Worm (Caenorhabditis elegans) whole organism, L3 larva: ENCODE data around the gene M7.8.

Experiments used
- R02D3.7 ChIP-seq: fragments of 150-350 bp; optimal IDR thresholded peaks from 2 replicates; lab custom pipeline; 2014; ENCODE audit warnings: missing biosample characterization, missing genetic modification characterization
- ZK546.5 ChIP-seq: sonication (generic microtip); optimal IDR thresholded peaks from 2 replicates; lab custom pipeline; 2017; ENCODE audit warnings: missing biosample characterization, missing genetic modification characterization
- aly-2 ChIP-seq: fragments of 150-350 bp; optimal IDR thresholded peaks from 2 replicates; lab custom pipeline; 2014; ENCODE audit warnings: missing biosample characterization, missing genetic modification characterization
- ama-1 ChIP-seq: fragments of 150-350 bp; optimal IDR thresholded peaks from 2 replicates; lab custom pipeline; 2018
- ceh-16 ChIP-seq: sonication (generic microtip); optimal IDR thresholded peaks from 2 replicates; lab custom pipeline; 2017; ENCODE audit warnings: missing biosample characterization, missing genetic modification characterization
- ceh-28 ChIP-seq: fragments of 150-350 bp; optimal IDR thresholded peaks from 2 replicates; lab custom pipeline; 2014; ENCODE audit warnings: missing biosample characterization, missing genetic modification reagents, missing genetic modification characterization
- ceh-82 ChIP-seq: fragments of 150-350 bp; optimal IDR thresholded peaks from 2 replicates; lab custom pipeline; 2014; ENCODE audit warnings: missing biosample characterization, missing genetic modification characterization
- ceh-9 ChIP-seq: sonication (generic microtip); optimal IDR thresholded peaks from 2 replicates; lab custom pipeline; 2018; ENCODE audit warnings: missing biosample characterization, missing genetic modification characterization
- daf-12 ChIP-seq: fragments of 150-350 bp; optimal IDR thresholded peaks from 2 replicates; lab custom pipeline; 2014; ENCODE audit warnings: missing biosample characterization, missing genetic modification reagents, missing genetic modification characterization
- egl-5 ChIP-seq: fragments of 150-350 bp; optimal IDR thresholded peaks from 2 replicates; lab custom pipeline; 2017; ENCODE audit warnings: missing biosample characterization, missing genetic modification reagents, missing genetic modification characterization, inconsistent platforms
- elt-2 ChIP-seq: sonication (generic microtip); optimal IDR thresholded peaks from 2 replicates; lab custom pipeline; 2016; ENCODE audit warnings: missing genetic modification reagents, mild to moderate bottlenecking, missing genetic modification characterization, missing compliant biosample characterization
- elt-3 ChIP-seq, 3 experiments: fragments of 150-350 bp in 1 of 3; sonication (generic microtip) in 2 of 3; optimal IDR thresholded peaks; 2 replicates in 2 of 3; 4 replicates in 1 of 3; lab custom pipeline; 2014 to 2017; ENCODE audit warnings: missing biosample characterization in 3 of 3, missing genetic modification characterization in 3 of 3
- fkh-10 ChIP-seq: sonication (generic microtip); optimal IDR thresholded peaks from 2 replicates; lab custom pipeline; 2017; ENCODE audit warnings: missing biosample characterization, missing genetic modification reagents, missing genetic modification characterization
- fkh-2 ChIP-seq: fragments of 150-350 bp; optimal IDR thresholded peaks from 2 replicates; lab custom pipeline; 2014; ENCODE audit warnings: missing biosample characterization, missing genetic modification reagents, missing genetic modification characterization
- fos-1 ChIP-seq: fragments of 150-350 bp; optimal IDR thresholded peaks from 2 replicates; lab custom pipeline; 2014; ENCODE audit warnings: missing biosample characterization, missing genetic modification characterization
- hmg-11 ChIP-seq: sonication (generic microtip); optimal IDR thresholded peaks from 2 replicates; lab custom pipeline; 2016; ENCODE audit warnings: missing genetic modification characterization, missing compliant biosample characterization
- jun-1 ChIP-seq: fragments of 150-350 bp; optimal IDR thresholded peaks from 2 replicates; lab custom pipeline; 2014; ENCODE audit warnings: missing biosample characterization, missing genetic modification reagents, missing genetic modification characterization
- lin-15B ChIP-seq: fragments of 150-350 bp; optimal IDR thresholded peaks from 2 replicates; lab custom pipeline; 2014; ENCODE audit warnings: missing biosample characterization, missing genetic modification characterization
- lin-39 ChIP-seq: fragments of 150-350 bp; optimal IDR thresholded peaks from 2 replicates; lab custom pipeline; 2018; ENCODE audit warnings: missing biosample characterization, missing genetic modification reagents, missing genetic modification characterization
- mml-1 ChIP-seq: fragments of 150-350 bp; sonication (generic microtip); optimal IDR thresholded peaks from 3 replicates; lab custom pipeline; 2014; ENCODE audit warnings: missing biosample characterization, missing genetic modification characterization
- nhr-11 ChIP-seq: fragments of 150-350 bp; optimal IDR thresholded peaks from 2 replicates; lab custom pipeline; 2014; ENCODE audit warnings: missing biosample characterization, missing genetic modification characterization
- nhr-23 ChIP-seq: fragments of 150-350 bp; optimal IDR thresholded peaks from 2 replicates; lab custom pipeline; 2014; ENCODE audit warnings: missing biosample characterization, missing genetic modification reagents, missing genetic modification characterization
- nhr-237 ChIP-seq: fragments of 150-350 bp; optimal IDR thresholded peaks from 2 replicates; lab custom pipeline; 2014; ENCODE audit warnings: missing biosample characterization, missing genetic modification characterization
- nhr-25 ChIP-seq: sonication (generic microtip); optimal IDR thresholded peaks from 2 replicates; lab custom pipeline; 2017; ENCODE audit warnings: missing biosample characterization, missing genetic modification characterization
- nhr-43 ChIP-seq: sonication (generic microtip); optimal IDR thresholded peaks from 2 replicates; lab custom pipeline; 2016; ENCODE audit warnings: mild to moderate bottlenecking, missing genetic modification characterization, missing compliant biosample characterization; ENCODE audit not compliant: poor library complexity, severe bottlenecking
- nhr-67 ChIP-seq: fragments of 150-350 bp; optimal IDR thresholded peaks from 2 replicates; lab custom pipeline; 2014; ENCODE audit warnings: missing biosample characterization, missing genetic modification characterization
- nhr-76 ChIP-seq: fragments of 150-350 bp; sonication (generic microtip); optimal IDR thresholded peaks from 5 replicates; lab custom pipeline; 2014; ENCODE audit warnings: missing biosample characterization, missing genetic modification characterization
- nhr-77 ChIP-seq: fragments of 150-350 bp; optimal IDR thresholded peaks from 2 replicates; lab custom pipeline; 2014; ENCODE audit warnings: missing biosample characterization, missing genetic modification characterization
- pha-4 ChIP-seq: fragments of 150-350 bp; optimal IDR thresholded peaks from 2 replicates; lab custom pipeline; 2014; ENCODE audit warnings: missing biosample characterization, missing genetic modification reagents, missing genetic modification characterization
- pqm-1 ChIP-seq: fragments of 150-350 bp; optimal IDR thresholded peaks from 2 replicates; lab custom pipeline; 2017; ENCODE audit warnings: missing biosample characterization, missing genetic modification characterization, inconsistent platforms
- sea-2 ChIP-seq: fragments of 150-350 bp; sonication (generic microtip); optimal IDR thresholded peaks from 4 replicates; lab custom pipeline; 2014; ENCODE audit warnings: missing biosample characterization, missing genetic modification reagents, missing genetic modification characterization
- skn-1 ChIP-seq: fragments of 150-350 bp; optimal IDR thresholded peaks from 2 replicates; lab custom pipeline; 2014; ENCODE audit warnings: missing biosample characterization, missing genetic modification characterization
- snpc-4 ChIP-seq: fragments of 150-350 bp; optimal IDR thresholded peaks from 2 replicates; lab custom pipeline; 2014; ENCODE audit warnings: missing biosample characterization, missing genetic modification characterization
- tbx-2 ChIP-seq: sonication (generic microtip); optimal IDR thresholded peaks from 2 replicates; lab custom pipeline; 2016; ENCODE audit warnings: mild to moderate bottlenecking, missing genetic modification characterization, missing compliant biosample characterization
- unc-62 ChIP-seq: fragments of 150-350 bp; sonication (generic microtip); optimal IDR thresholded peaks from 4 replicates; lab custom pipeline; 2014; ENCODE audit warnings: missing biosample characterization, missing genetic modification reagents, missing genetic modification characterization
- zag-1 ChIP-seq: fragments of 150-350 bp; optimal IDR thresholded peaks from 2 replicates; lab custom pipeline; 2014; ENCODE audit warnings: missing biosample characterization, missing genetic modification characterization
- ztf-11 ChIP-seq: fragments of 150-350 bp; optimal IDR thresholded peaks from 2 replicates; lab custom pipeline; 2014; ENCODE audit warnings: missing biosample characterization, missing genetic modification characterization
- ztf-4 ChIP-seq: fragments of 150-350 bp; optimal IDR thresholded peaks from 2 replicates; lab custom pipeline; 2014; ENCODE audit warnings: missing biosample characterization, missing genetic modification characterization

M7.8 gene

ce11 chrIV:11109771-11110170 lies 14.9 kb upstream of the M7.8 start, which contains the start of gene pigk-1:
TSS of gene pigk-1 (minus strand) at chrIV:11110018.
- TF ChIP-seq fos-1 (tag; lab: Kevin White, UChicago) = no peak
- peak; percentile 9 for TF ChIP-seq ama-1 (lab: Kevin White, UChicago)
- peak; percentile 24 for TF ChIP-seq nhr-43
- TF ChIP-seq nhr-67 = no peak
- TF ChIP-seq lin-15B = no peak
- TF ChIP-seq skn-1 (tag; lab: Kevin White, UChicago) = no peak
- peak; percentile 15 for TF ChIP-seq R02D3.7 (tag; lab: Kevin White, UChicago)

- TF ChIP-seq nhr-23 (tag; lab: Kevin White, UChicago) (no peak), tbx-2 (tag; lab: Kevin White, UChicago) (no peak), ztf-4 (tag; lab: Kevin White, UChicago) (no peak), fkh-2 (tag; lab: Kevin White, UChicago) (no peak), snpc-4 (tag; lab: Kevin White, UChicago) (no peak), skn-1 (tag; lab: Kevin White, UChicago) (no peak), ZK546.5 (tag; lab: Kevin White, UChicago) (no peak)
- TF ChIP-seq, all 47 proteins: peak for 0
Measured at ce11 chrIV:11105724-11106123, 10.8 kb upstream of the M7.8 start, which contains the start of gene srlf-24. TSS of gene srlf-24 (minus strand) at chrIV:11105824.

ce11 chrIV:11103501-11103900 lies 8.6 kb upstream of the M7.8 start:
- TF ChIP-seq jun-1 (tag; lab: Kevin White, UChicago) = no peak
- no peak for TF ChIP-seq lin-39 (tag; lab: Kevin White, UChicago)
- no peak for TF ChIP-seq fkh-10 (GFP tag; lab: Kevin White, UChicago)
- TF ChIP-seq egl-5 (tag; lab: Kevin White, UChicago) = no peak
- TF ChIP-seq nhr-77 (tag; lab: Kevin White, UChicago) = no peak

- no peak for TF ChIP-seq nhr-25
- TF ChIP-seq fos-1 (tag; lab: Kevin White, UChicago) = no peak
- TF ChIP-seq hmg-11 (tag; lab: Kevin White, UChicago) = no peak
- TF ChIP-seq ceh-9 (tag; lab: Kevin White, UChicago) = no peak
- no peak for TF ChIP-seq nhr-237
- TF ChIP-seq nhr-77 (tag; lab: Kevin White, UChicago) = no peak
- TF ChIP-seq ztf-11 = no peak
- TF ChIP-seq fkh-2 (tag; lab: Kevin White, UChicago) = no peak
- TF ChIP-seq sea-2 (GFP tag; lab: Kevin White, UChicago) = no peak
- no peak for TF ChIP-seq pqm-1 (tag; lab: Kevin White, UChicago)
- TF ChIP-seq elt-2 (tag; lab: Kevin White, UChicago) = no peak
Measured at ce11 chrIV:11102608-11103007, 7.7 kb upstream of the M7.8 start, which contains the start of gene srlf-17. TSS of gene srlf-17 (minus strand) at chrIV:11102708.

ce11 chrIV:11101383-11101782 lies 6.5 kb upstream of the M7.8 start, which contains the start of gene srlf-18:
TSS of gene srlf-18 (minus strand) at chrIV:11101483.
- TF ChIP-seq jun-1 (tag; lab: Kevin White, UChicago) (no peak), ztf-4 (tag; lab: Kevin White, UChicago) (no peak), ZK546.5 (tag; lab: Kevin White, UChicago) (no peak), daf-12 (tag; lab: Kevin White, UChicago) (no peak), elt-3 (tag; optimal IDR thresholded peaks at IDR 0.05; lab: Kevin White, UChicago) (no peak), nhr-76 (tag; lab: Kevin White, UChicago) (no peak), ceh-82 (tag; lab: Kevin White, UChicago) (no peak), nhr-237 (no peak), egl-5 (tag; lab: Kevin White, UChicago) (no peak), unc-62 (GFP tag; lab: Kevin White, UChicago) (no peak), nhr-11 (tag; lab: Kevin White, UChicago) (no peak), zag-1 (tag; lab: Kevin White, UChicago) (no peak), mml-1 (tag; lab: Kevin White, UChicago) (no peak), ceh-16 (tag; lab: Kevin White, UChicago) (no peak), aly-2 (tag; lab: Kevin White, UChicago) (no peak), pha-4 (tag; lab: Kevin White, UChicago) (no peak), fos-1 (tag; lab: Kevin White, UChicago) (no peak), R02D3.7 (tag; lab: Kevin White, UChicago) (no peak), ztf-11 (no peak), ceh-28 (no peak)
